Worm (Caenorhabditis elegans) whole organism, L4 larva: ENCODE results near the gene C08A9.3.

ENCODE experiments used
- Y105C5A.15 ChIP-seq: fragments of 200-800 bp; sonication (Bioruptor generic); IDR thresholded peaks from 2 replicates; pipeline ENCODE4 v1.3.6; 2022; ENCODE audit warnings: missing genetic modification characterization, missing compliant biosample characterization
- Y5F2A.4 ChIP-seq: fragments of 200-800 bp; sonication (Bioruptor generic); optimal IDR thresholded peaks from 2 replicates; lab custom pipeline; 2018; ENCODE audit warnings: mild to moderate bottlenecking, missing genetic modification characterization, missing compliant biosample characterization
- aha-1 ChIP-seq: fragments of 150-350 bp; peaks from one replicate; lab custom pipeline; 2014; ENCODE audit warnings: missing biosample characterization, missing genetic modification characterization
- ama-1 ChIP-seq: fragments of 150-350 bp; optimal IDR thresholded peaks from 2 replicates; lab custom pipeline; 2014; ENCODE audit warnings: inconsistent platforms, mixed read lengths
- ceh-20 ChIP-seq: fragments of 200-800 bp; sonication (Bioruptor generic); IDR thresholded peaks from 2 replicates; pipeline ENCODE4 v1.3.6; 2022; ENCODE audit warnings: missing genetic modification reagents, missing genetic modification characterization, missing compliant biosample characterization
- daf-16 ChIP-seq, 3 experiments: sonication (generic microtip); optimal IDR thresholded peaks; 2 replicates each; lab custom pipeline; 2016 to 2017; ENCODE audit warnings: missing genetic modification characterization in 3 of 3, missing genetic modification reagents in 3 of 3, mild to moderate bottlenecking in 2 of 3, missing compliant biosample characterization in 2 of 3, missing biosample characterization in 1 of 3, moderate library complexity in 1 of 3
- dmd-6 ChIP-seq: fragments of 200-800 bp; sonication (Bioruptor generic); IDR thresholded peaks from 2 replicates; pipeline ENCODE4 v1.3.6; 2022; ENCODE audit warnings: missing genetic modification reagents, missing genetic modification characterization, missing compliant biosample characterization
- dmd-9 ChIP-seq: fragments of 200-800 bp; sonication (Bioruptor generic); IDR thresholded peaks from 2 replicates; pipeline ENCODE4 v1.3.6; 2022; ENCODE audit warnings: missing genetic modification reagents, missing genetic modification characterization, missing compliant biosample characterization
- dve-1 ChIP-seq: sonication (generic microtip); optimal IDR thresholded peaks from 2 replicates; lab custom pipeline; 2017; ENCODE audit warnings: antibody characterized with exemption, mild to moderate bottlenecking, missing genetic modification characterization, missing compliant biosample characterization; ENCODE audit not compliant: insufficient read depth
- fos-1 ChIP-seq: fragments of 150-350 bp; optimal IDR thresholded peaks from 2 replicates; lab custom pipeline; 2014; ENCODE audit warnings: missing biosample characterization, missing genetic modification characterization
- hlh-11 ChIP-seq: fragments of 200-800 bp; sonication (Bioruptor generic); optimal IDR thresholded peaks from 2 replicates; lab custom pipeline; 2018; ENCODE audit warnings: mild to moderate bottlenecking, missing genetic modification characterization, missing compliant biosample characterization
- hlh-30 ChIP-seq: sonication (generic microtip); optimal IDR thresholded peaks from 2 replicates; lab custom pipeline; 2017; ENCODE audit warnings: antibody characterized with exemption, mild to moderate bottlenecking, missing genetic modification characterization, missing compliant biosample characterization; ENCODE audit not compliant: insufficient read depth
- hmg-1.1 ChIP-seq: fragments of 200-800 bp; sonication (Bioruptor generic); IDR thresholded peaks from 2 replicates; pipeline ENCODE4 v1.3.6; 2022; ENCODE audit warnings: missing genetic modification reagents, missing genetic modification characterization, missing compliant biosample characterization
- jun-1 ChIP-seq: fragments of 150-350 bp; optimal IDR thresholded peaks from 2 replicates; lab custom pipeline; 2014; ENCODE audit warnings: missing biosample characterization, missing genetic modification reagents, missing genetic modification characterization
- lin-13 ChIP-seq: fragments of 150-350 bp; optimal IDR thresholded peaks from 2 replicates; lab custom pipeline; 2014; ENCODE audit warnings: missing biosample characterization, missing genetic modification reagents, missing genetic modification characterization
- lin-38 ChIP-seq: fragments of 200-800 bp; sonication (Bioruptor generic); IDR thresholded peaks from 2 replicates; pipeline ENCODE4 v1.3.6; 2022; ENCODE audit warnings: missing genetic modification reagents, missing genetic modification characterization, missing compliant biosample characterization
- lsy-2 ChIP-seq, 2 experiments: fragments of 150-350 bp in 1 of 2; sonication (generic microtip) in 1 of 2; optimal IDR thresholded peaks; 2 replicates each; lab custom pipeline; 2014 to 2017; ENCODE audit warnings: missing biosample characterization in 2 of 2, missing genetic modification characterization in 2 of 2
- mdl-1 ChIP-seq, 2 experiments: fragments of 150-350 bp in 1 of 2; sonication (generic microtip) in 1 of 2; optimal IDR thresholded peaks; 2 replicates each; lab custom pipeline; 2014 to 2017; ENCODE audit warnings: missing biosample characterization in 2 of 2, missing genetic modification characterization in 2 of 2
- mdt-29 ChIP-seq: fragments of 200-800 bp; sonication (Bioruptor generic); IDR thresholded peaks from 2 replicates; pipeline ENCODE4 v1.3.6; 2022; ENCODE audit warnings: missing genetic modification reagents, missing genetic modification characterization, missing compliant biosample characterization
- mep-1 ChIP-seq: fragments of 150-350 bp; sonication (generic microtip); optimal IDR thresholded peaks from 3 replicates; lab custom pipeline; 2014; ENCODE audit warnings: missing biosample characterization, missing genetic modification characterization
- mes-2 ChIP-seq: sonication (generic microtip); optimal IDR thresholded peaks from 2 replicates; lab custom pipeline; 2016; ENCODE audit warnings: missing genotype, mild to moderate bottlenecking, missing genetic modification characterization, missing compliant biosample characterization; ENCODE audit not compliant: poor library complexity, severe bottlenecking
- mxl-2 ChIP-seq: fragments of 200-800 bp; sonication (Bioruptor generic); conservative IDR thresholded peaks from 2 replicates; pipeline ENCODE4 v1.3.6; 2022; ENCODE audit warnings: missing genetic modification reagents, missing genetic modification characterization, missing compliant biosample characterization
- mxl-3 ChIP-seq: fragments of 200-800 bp; sonication (Bioruptor generic); optimal IDR thresholded peaks from 2 replicates; lab custom pipeline; 2018; ENCODE audit warnings: mild to moderate bottlenecking, missing genetic modification characterization, missing compliant biosample characterization
- nhr-11 ChIP-seq: fragments of 150-350 bp; optimal IDR thresholded peaks from 2 replicates; lab custom pipeline; 2014; ENCODE audit warnings: missing biosample characterization, missing genetic modification characterization
- nhr-28 ChIP-seq: fragments of 150-350 bp; optimal IDR thresholded peaks from 2 replicates; lab custom pipeline; 2014; ENCODE audit warnings: missing biosample characterization, missing genetic modification characterization
- nhr-48 ChIP-seq: sonication (generic microtip); optimal IDR thresholded peaks from 2 replicates; lab custom pipeline; 2016; ENCODE audit warnings: mild to moderate bottlenecking, missing genetic modification characterization, missing compliant biosample characterization
- nhr-76 ChIP-seq: fragments of 150-350 bp; optimal IDR thresholded peaks from 2 replicates; lab custom pipeline; 2014; ENCODE audit warnings: missing biosample characterization, missing genetic modification characterization
- nhr-77 ChIP-seq: fragments of 150-350 bp; optimal IDR thresholded peaks from 2 replicates; lab custom pipeline; 2014; ENCODE audit warnings: missing biosample characterization, missing genetic modification characterization
- pha-4 ChIP-seq, 2 experiments: fragments of 150-350 bp in 1 of 2; fragments of 200-800 bp in 1 of 2; sonication (Bioruptor generic) in 1 of 2; IDR thresholded peaks in 1 of 2; optimal IDR thresholded peaks in 1 of 2; 2 replicates each; pipeline versions ENCODE4 v1.3.6 to Lab custom; 2014 to 2022; ENCODE audit warnings: missing genetic modification characterization in 2 of 2, missing genetic modification reagents in 2 of 2, missing biosample characterization in 1 of 2, missing compliant biosample characterization in 1 of 2
- php-3 ChIP-seq: fragments of 200-800 bp; sonication (Bioruptor generic); IDR thresholded peaks from 2 replicates; pipeline ENCODE4 v1.3.6; 2022; ENCODE audit warnings: missing genetic modification reagents, missing genetic modification characterization, missing compliant biosample characterization
- pqm-1 ChIP-seq: sonication (generic microtip); optimal IDR thresholded peaks from 2 replicates; lab custom pipeline; 2017; ENCODE audit warnings: missing biosample characterization, missing genetic modification characterization
- set-16 ChIP-seq: fragments of 200-800 bp; sonication (Bioruptor generic); IDR thresholded peaks from 2 replicates; pipeline ENCODE4 v1.3.6; 2022; ENCODE audit warnings: missing genetic modification reagents, missing genetic modification characterization, missing compliant biosample characterization
- snpc-4 ChIP-seq: fragments of 150-350 bp; optimal IDR thresholded peaks from 2 replicates; lab custom pipeline; 2014; ENCODE audit warnings: missing biosample characterization, missing genetic modification characterization
- unc-130 ChIP-seq: sonication (generic microtip); optimal IDR thresholded peaks from 2 replicates; lab custom pipeline; 2016; ENCODE audit warnings: missing genetic modification reagents, missing genetic modification characterization, missing compliant biosample characterization
- unc-62 ChIP-seq, 3 experiments: fragments of 150-350 bp in 1 of 3; sonication (generic microtip); optimal IDR thresholded peaks in 2 of 3; peaks in 1 of 3; 1 replicate in 1 of 3; 2 replicates in 2 of 3; lab custom pipeline; 2014 to 2017; ENCODE audit warnings: missing biosample characterization in 3 of 3, missing genetic modification characterization in 3 of 3, missing genetic modification reagents in 3 of 3, missing genotype in 1 of 3
- zfp-3 ChIP-seq: fragments of 200-800 bp; sonication (Bioruptor generic); conservative IDR thresholded peaks from 2 replicates; pipeline ENCODE4 v1.3.6; 2022; ENCODE audit warnings: missing genetic modification reagents, missing genetic modification characterization, missing compliant biosample characterization

The C08A9.3 gene

DNA sequence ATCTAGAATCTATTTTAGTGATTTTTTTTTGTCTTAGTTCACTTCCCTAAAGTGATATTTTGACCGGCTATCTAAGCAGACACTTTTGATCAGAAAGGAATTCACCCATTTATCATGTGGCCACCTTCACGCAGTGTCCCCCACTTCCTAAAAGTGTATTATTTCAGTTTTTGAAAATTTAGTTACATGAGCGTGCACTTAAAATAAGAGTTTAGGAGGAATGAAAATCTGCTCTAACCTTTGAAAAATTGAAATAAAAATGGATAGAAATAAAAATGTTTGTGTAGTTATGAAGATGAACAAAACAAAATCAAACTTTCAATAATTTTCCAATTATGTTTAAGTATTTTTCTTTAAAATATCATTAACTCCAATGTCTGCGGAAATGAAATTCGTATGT lies 33.3 kb downstream of the C08A9.3 start:
- TF ChIP-seq unc-62 (GFP tag; optimal IDR thresholded peaks at IDR 0.05 in 1 of 2; lab: Kevin White, UChicago), result peak in 1 of 2 experiments; percentile 30
- no peak for TF ChIP-seq unc-62 (tag; optimal IDR thresholded peaks at IDR 0.05; lab: Kevin White, UChicago)
- TF ChIP-seq Y5F2A.4 (GFP tag; lab: Kevin White, UChicago), result no peak

DNA sequence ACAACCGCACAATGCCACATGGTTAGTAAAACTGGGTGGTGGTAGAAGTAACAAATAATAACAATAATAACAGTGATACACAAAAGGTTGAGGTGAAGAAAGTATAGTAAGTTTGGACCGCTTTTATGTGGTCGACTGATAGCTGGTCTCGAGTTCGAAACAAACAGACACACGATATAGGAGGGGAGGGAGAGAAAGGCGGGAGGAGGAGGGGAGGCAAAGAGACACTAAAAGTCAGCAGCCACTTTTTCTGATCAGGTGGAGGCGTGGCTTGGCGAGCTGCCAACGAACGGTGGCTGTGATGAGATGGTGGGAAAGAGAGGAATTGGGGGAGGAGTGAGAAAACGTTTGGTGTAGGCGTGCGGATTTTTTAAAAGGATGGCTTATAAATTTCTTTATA lies 34.8 kb downstream of the C08A9.3 start:
- TF ChIP-seq nhr-11 (peak; percentile 7), pha-4 (GFP tag; IDR thresholded peaks at IDR 0.05; lab: Robert Waterston, UW) (no peak), pha-4 (tag; optimal IDR thresholded peaks at IDR 0.05; lab: Kevin White, UChicago) (no peak), jun-1 (tag; lab: Kevin White, UChicago) (no peak), unc-130 (GFP tag; lab: Kevin White, UChicago) (no peak), lsy-2 (tag; optimal IDR thresholded peaks at IDR 0.05; lab: Kevin White, UChicago) (peak in 1 of 2 experiments; percentile 7), hlh-11 (peak; percentile 68), php-3 (GFP tag; lab: Robert Waterston, UW) (0 out of 2 replicates have a peak, but pooled peaks have one; percentile 35), ama-1 (lab: Kevin White, UChicago) (peak; percentile 17), dmd-6 (GFP tag; lab: Robert Waterston, UW) (peak; percentile 53; the same call in 1 of the 2 replicates), set-16 (GFP tag; lab: Robert Waterston, UW) (peak; percentile 65), mdt-29 (GFP tag; lab: Robert Waterston, UW) (no peak), ceh-20 (GFP tag; lab: Robert Waterston, UW) (0 out of 2 replicates have a peak, but pooled peaks have one; percentile 11), hlh-30 (tag; lab: Kevin White, UChicago) (peak; percentile 89), mep-1 (peak; percentile 14), mdl-1 (tag; optimal IDR thresholded peaks at IDR 0.05; lab: Kevin White, UChicago) (peak in 1 of 2 experiments; percentile 65), mxl-3 (GFP tag; lab: Kevin White, UChicago) (peak; percentile 28)
- TF ChIP-seq, all 104 proteins: peak for 12

DNA sequence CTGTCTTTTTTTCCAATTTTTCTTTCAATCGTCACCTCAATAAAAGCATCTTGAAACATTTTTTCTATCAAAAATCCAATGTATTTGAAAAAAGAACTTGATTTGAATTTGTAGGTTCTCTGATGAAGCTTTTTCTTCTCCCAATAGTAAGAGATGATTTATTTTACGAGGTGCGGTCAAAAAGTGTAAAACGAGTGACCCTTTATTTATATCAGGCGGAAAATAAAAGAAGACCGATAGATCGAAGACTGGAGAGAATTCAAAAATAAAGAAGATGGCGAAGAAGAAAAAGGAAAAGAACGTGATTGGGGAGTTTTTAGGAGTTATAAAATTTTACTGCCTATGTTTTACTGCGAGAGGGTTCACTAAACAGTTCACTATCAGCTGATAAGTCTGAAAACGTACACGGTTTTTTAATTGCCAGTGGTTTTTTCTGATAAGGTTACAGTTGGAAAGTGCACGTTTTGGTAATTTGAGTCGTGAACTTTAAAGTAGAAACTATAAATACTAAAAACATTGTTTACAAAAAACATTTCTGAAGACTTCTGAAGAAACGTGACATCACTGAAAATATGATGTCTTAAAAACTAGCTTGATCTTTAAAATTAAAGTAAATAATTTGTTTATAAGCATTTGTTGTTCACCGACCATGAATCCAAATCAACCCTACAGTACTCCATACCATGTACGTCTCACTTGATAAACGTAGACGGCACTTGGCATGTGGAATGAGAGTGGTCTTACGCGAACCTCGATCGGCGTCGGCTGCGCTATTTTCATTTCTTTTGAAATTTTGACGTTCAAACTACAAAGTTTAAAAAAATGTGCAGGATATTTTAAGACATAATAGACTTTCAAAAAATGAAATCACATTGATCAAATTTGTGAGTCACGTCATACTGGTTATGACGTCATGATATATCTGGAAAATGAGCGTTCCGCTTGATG lies 37.0 kb downstream of the C08A9.3 start:
- TF ChIP-seq hlh-30 (tag; lab: Kevin White, UChicago) (peak; percentile 47), nhr-77 (tag; lab: Kevin White, UChicago) (peak; percentile 11), mdl-1 (tag; optimal IDR thresholded peaks at IDR 0.05; lab: Kevin White, UChicago) (peak; percentile 2 to 40), fos-1 (no peak), aha-1 (tag; lab: Kevin White, UChicago) (peak; percentile 10), unc-62 (GFP tag; optimal IDR thresholded peaks at IDR 0.05 in 1 of 2; lab: Kevin White, UChicago) (no peak), unc-62 (tag; optimal IDR thresholded peaks at IDR 0.05; lab: Kevin White, UChicago) (no peak), php-3 (GFP tag; lab: Robert Waterston, UW) (peak; percentile 96), hlh-11 (peak; percentile 36), mxl-2 (GFP tag; lab: Robert Waterston, UW) (no peak), nhr-28 (tag; lab: Kevin White, UChicago) (peak; percentile 60), daf-16 (GFP tag; optimal IDR thresholded peaks at IDR 0.05; lab: Kevin White, UChicago) (no peak), daf-16 (tag; optimal IDR thresholded peaks at IDR 0.05; lab: Kevin White, UChicago) (peak; percentile 74), hmg-1.1 (no peak), zfp-3 (GFP tag; lab: Robert Waterston, UW) (peak; percentile 82), snpc-4 (tag; lab: Kevin White, UChicago) (no peak), nhr-48 (tag; lab: Kevin White, UChicago) (no peak), nhr-76 (tag; lab: Kevin White, UChicago) (no peak), dve-1 (tag; lab: Kevin White, UChicago) (peak; percentile 37), dmd-9 (no peak), mes-2 (tag; lab: Kevin White, UChicago) (peak; percentile 28), Y105C5A.15 (no peak), ceh-20 (GFP tag; lab: Robert Waterston, UW) (peak; percentile 53; the same call in 1 of the 2 replicates), lin-13 (GFP tag; lab: Kevin White, UChicago) (peak; percentile 26), pqm-1 (tag; lab: Kevin White, UChicago) (peak; percentile 47), mxl-3 (GFP tag; lab: Kevin White, UChicago) (no peak), lin-38 (GFP tag; lab: Robert Waterston, UW) (no peak), dmd-6 (GFP tag; lab: Robert Waterston, UW) (peak; percentile 57)
